Worm (Caenorhabditis elegans): ENCODE results near the gene T19A5.3.

- TF ChIP-seq nhr-237 (tag; optimal IDR thresholded peaks at IDR 0.05) (no peak), lin-39 (tag; optimal IDR thresholded peaks at IDR 0.05) (no peak)
These were observed 1.4 kb downstream of the T19A5.3 start for ce11 chrV:8942437-8942978.

All from whole organism, L4 larva.